Worm (Caenorhabditis elegans) whole organism, early embryonic: Measurements from ENCODE around the gene Y116A8C.33.

Experiments used
- B0310.2 ChIP-seq: sonication (generic microtip); optimal IDR thresholded peaks from 2 replicates; lab custom pipeline; 2016; ENCODE audit warnings: mild to moderate bottlenecking, missing genetic modification characterization, missing compliant biosample characterization
- F13C5.2 ChIP-seq: sonication (generic microtip); optimal IDR thresholded peaks from 2 replicates; lab custom pipeline; 2017; ENCODE audit warnings: mild to moderate bottlenecking, missing genetic modification characterization, inconsistent platforms, missing compliant biosample characterization
- aly-1 ChIP-seq: sonication (generic microtip); optimal IDR thresholded peaks from 2 replicates; lab custom pipeline; 2016; ENCODE audit warnings: missing genetic modification characterization, missing compliant biosample characterization
- ama-1 ChIP-seq: fragments of 150-350 bp; optimal IDR thresholded peaks from 2 replicates; lab custom pipeline; 2014
- ets-7 ChIP-seq: sonication (generic microtip); optimal IDR thresholded peaks from 2 replicates; lab custom pipeline; 2016; ENCODE audit warnings: missing genotype, missing genetic modification characterization, missing compliant biosample characterization
- flt-1 ChIP-seq: fragments of 200-800 bp; sonication (Bioruptor generic); IDR thresholded peaks from 2 replicates; pipeline ENCODE4 v1.3.6; 2022; ENCODE audit warnings: missing genetic modification characterization, missing compliant biosample characterization
- hmbx-1 ChIP-seq: sonication (generic microtip); optimal IDR thresholded peaks from 2 replicates; lab custom pipeline; 2016; ENCODE audit warnings: mild to moderate bottlenecking, missing genetic modification characterization, missing compliant biosample characterization
- scrt-1 ChIP-seq: fragments of 200-800 bp; sonication (Bioruptor generic); IDR thresholded peaks from 2 replicates; pipeline ENCODE4 v1.3.6; 2022; ENCODE audit warnings: missing genetic modification characterization, missing compliant biosample characterization
- tra-4 ChIP-seq: sonication (generic microtip); optimal IDR thresholded peaks from 2 replicates; lab custom pipeline; 2017; ENCODE audit warnings: missing genetic modification characterization, missing compliant biosample characterization

DNA sequence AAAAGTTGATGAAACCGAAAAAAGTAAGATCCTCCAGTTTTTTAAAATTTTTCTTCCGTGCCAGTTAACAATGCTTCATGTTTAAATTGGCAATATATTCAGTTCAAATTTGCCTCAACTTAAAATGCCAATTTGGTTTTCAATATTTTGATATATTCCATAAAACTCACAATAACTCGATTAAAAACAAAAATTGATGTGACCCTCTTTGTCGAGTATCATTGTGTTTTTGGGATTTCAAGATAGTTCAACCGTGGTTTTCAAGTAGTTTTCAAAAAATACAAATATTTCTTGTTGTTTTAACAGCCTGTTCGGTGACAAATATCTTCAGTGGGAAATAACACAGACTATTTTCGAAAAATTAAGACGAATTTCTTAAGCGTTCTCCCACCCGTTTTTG is 41.1 kb downstream of the Y116A8C.33 start:
- TF ChIP-seq flt-1 (GFP tag; lab: Robert Waterston, UW) (no peak), F13C5.2 (tag; lab: Kevin White, UChicago) (no peak), hmbx-1 (no peak), ama-1 (lab: Kevin White, UChicago) (no peak), B0310.2 (tag; lab: Kevin White, UChicago) (no peak), tra-4 (tag; lab: Kevin White, UChicago) (no peak), ets-7 (tag; lab: Kevin White, UChicago) (no peak), scrt-1 (GFP tag; lab: Robert Waterston, UW) (no peak), aly-1 (tag; lab: Kevin White, UChicago) (no peak)
